Worm (Caenorhabditis elegans) whole organism, L4 larva: Measurements from ENCODE around the gene spp-24.

Experiments used
- ces-1 ChIP-seq: fragments of 150-350 bp; sonication (generic microtip); optimal IDR thresholded peaks from 4 replicates; lab custom pipeline; 2014; ENCODE audit warnings: missing biosample characterization, missing genetic modification reagents, missing genetic modification characterization
- ctbp-1 ChIP-seq: fragments of 200-800 bp; sonication (Bioruptor generic); IDR thresholded peaks from 2 replicates; pipeline ENCODE4 v1.3.6; 2022; ENCODE audit warnings: missing genetic modification reagents, missing genetic modification characterization, missing compliant biosample characterization
- egl-27 ChIP-seq: sonication (generic microtip); optimal IDR thresholded peaks from 3 replicates; lab custom pipeline; 2017; ENCODE audit warnings: missing biosample characterization, missing genetic modification reagents, missing genetic modification characterization
- lin-15B ChIP-seq: fragments of 150-350 bp; sonication (generic microtip); optimal IDR thresholded peaks from 3 replicates; lab custom pipeline; 2014; ENCODE audit warnings: missing biosample characterization, missing genetic modification characterization
- lin-29 ChIP-seq: fragments of 200-800 bp; sonication (Bioruptor generic); IDR thresholded peaks from 2 replicates; pipeline ENCODE4 v1.3.6; 2022; ENCODE audit warnings: missing genetic modification reagents, missing genetic modification characterization, missing compliant biosample characterization
- lin-39 ChIP-seq: fragments of 150-350 bp; optimal IDR thresholded peaks from 2 replicates; lab custom pipeline; 2014; ENCODE audit warnings: missing biosample characterization, missing genetic modification reagents, missing genetic modification characterization
- nhr-11 ChIP-seq: fragments of 150-350 bp; optimal IDR thresholded peaks from 2 replicates; lab custom pipeline; 2014; ENCODE audit warnings: missing biosample characterization, missing genetic modification characterization
- nhr-28 ChIP-seq: fragments of 150-350 bp; optimal IDR thresholded peaks from 2 replicates; lab custom pipeline; 2014; ENCODE audit warnings: missing biosample characterization, missing genetic modification characterization
- nhr-76 ChIP-seq: fragments of 150-350 bp; optimal IDR thresholded peaks from 2 replicates; lab custom pipeline; 2014; ENCODE audit warnings: missing biosample characterization, missing genetic modification characterization
- pqm-1 ChIP-seq: sonication (generic microtip); optimal IDR thresholded peaks from 2 replicates; lab custom pipeline; 2017; ENCODE audit warnings: missing biosample characterization, missing genetic modification characterization
- sdz-12 ChIP-seq: fragments of 200-800 bp; sonication (Bioruptor generic); optimal IDR thresholded peaks from 2 replicates; lab custom pipeline; 2018; ENCODE audit warnings: mild to moderate bottlenecking, missing genetic modification characterization, missing compliant biosample characterization
- set-16 ChIP-seq: fragments of 200-800 bp; sonication (Bioruptor generic); IDR thresholded peaks from 2 replicates; pipeline ENCODE4 v1.3.6; 2022; ENCODE audit warnings: missing genetic modification reagents, missing genetic modification characterization, missing compliant biosample characterization
- unc-39 ChIP-seq: sonication (generic microtip); optimal IDR thresholded peaks from 2 replicates; lab custom pipeline; 2017; ENCODE audit warnings: missing biosample characterization, missing genetic modification characterization

DNA sequence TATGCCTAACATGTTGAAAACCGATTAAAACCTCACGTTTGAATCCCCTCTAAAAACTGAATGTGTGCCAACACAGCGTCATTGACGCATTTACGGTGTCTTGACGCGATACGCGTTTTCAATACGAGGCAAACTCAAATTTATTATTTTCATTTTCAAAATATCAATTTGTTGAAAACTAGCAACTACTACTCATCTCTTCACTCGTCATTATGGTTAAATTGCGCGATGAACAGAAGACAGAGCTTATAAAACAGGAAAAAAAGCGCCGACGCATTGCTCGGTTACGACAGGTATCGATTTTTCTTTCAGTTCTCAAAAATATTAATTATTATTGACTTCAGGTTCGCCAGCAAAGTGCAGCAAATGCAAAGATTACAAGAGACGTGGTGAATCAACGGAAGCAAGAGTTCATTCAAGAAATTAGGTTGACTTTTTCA lies 14.8 kb downstream of the spp-24 start, which contains the start of gene enee-1:
- TF ChIP-seq ctbp-1, result peak; percentile 39; the same call in 1 of the 2 replicates
- no peak for TF ChIP-seq pqm-1 (tag; lab: Kevin White, UChicago)
- TF ChIP-seq ces-1 (GFP tag; lab: Kevin White, UChicago), result no peak
- no peak for TF ChIP-seq nhr-76 (tag; lab: Kevin White, UChicago)
- no peak for TF ChIP-seq unc-39 (tag; lab: Kevin White, UChicago)
- no peak for TF ChIP-seq lin-15B (tag; lab: Kevin White, UChicago)
- TF ChIP-seq egl-27 (tag; lab: Kevin White, UChicago), result no peak
- TF ChIP-seq lin-39 (tag; lab: Kevin White, UChicago), result no peak
- TF ChIP-seq set-16 (GFP tag; lab: Robert Waterston, UW), result no peak
- peak; percentile 50; the same call in 1 of the 2 replicates for TF ChIP-seq lin-29 (GFP tag; lab: Robert Waterston, UW)
- TF ChIP-seq sdz-12 (GFP tag; lab: Kevin White, UChicago), result no peak
- peak; percentile 75 for TF ChIP-seq nhr-11 (tag; lab: Kevin White, UChicago)
- peak; percentile 36 for TF ChIP-seq nhr-28 (tag; lab: Kevin White, UChicago)
